Worm (Caenorhabditis elegans) whole organism, young adult: ENCODE data around the gene ent-2.
A peak's percentile ranks its signal among the peaks of the same experiment; 100 is the strongest.

Source experiments
- B0261.1 ChIP-seq: sonication (generic microtip); optimal IDR thresholded peaks from 2 replicates; lab custom pipeline; 2016; ENCODE audit warnings: mild to moderate bottlenecking, missing genetic modification characterization, moderate library complexity, missing compliant biosample characterization
- C06A6.2 ChIP-seq: fragments of 200-800 bp; sonication (Bioruptor generic); conservative IDR thresholded peaks from 2 replicates; pipeline ENCODE4 v1.3.6; 2022; ENCODE audit warnings: missing genetic modification characterization, missing compliant biosample characterization
- C17E4.6 ChIP-seq: fragments of 200-800 bp; sonication (Bioruptor generic); IDR thresholded peaks from 2 replicates; pipeline ENCODE4 v1.3.6; 2022; ENCODE audit warnings: missing genetic modification reagents, missing genetic modification characterization, missing compliant biosample characterization
- F10E7.11 ChIP-seq: sonication (generic microtip); optimal IDR thresholded peaks from 2 replicates; lab custom pipeline; 2017; ENCODE audit warnings: mild to moderate bottlenecking, missing genetic modification characterization, moderate library complexity, missing compliant biosample characterization
- F57C9.4 ChIP-seq: sonication (generic microtip); optimal IDR thresholded peaks from 2 replicates; lab custom pipeline; 2017; ENCODE audit warnings: mild to moderate bottlenecking, missing genetic modification characterization, missing compliant biosample characterization
- K11D2.4 ChIP-seq: fragments of 200-800 bp; sonication (Bioruptor generic); IDR thresholded peaks from 2 replicates; pipeline ENCODE4 v1.3.6; 2022; ENCODE audit warnings: missing genetic modification reagents, missing genetic modification characterization, missing compliant biosample characterization
- Y53F4B.3 ChIP-seq: fragments of 200-800 bp; sonication (Bioruptor generic); IDR thresholded peaks from 2 replicates; pipeline ENCODE4 v1.3.6; 2022; ENCODE audit warnings: missing genetic modification reagents, missing genetic modification characterization, missing compliant biosample characterization
- Y53G8AR.9 ChIP-seq: fragments of 200-800 bp; sonication (Bioruptor generic); conservative IDR thresholded peaks from 2 replicates; pipeline ENCODE4 v1.3.6; 2022; ENCODE audit warnings: missing genetic modification reagents, missing genetic modification characterization, missing compliant biosample characterization
- Y56A3A.18 ChIP-seq: fragments of 200-800 bp; sonication (Bioruptor generic); IDR thresholded peaks from 2 replicates; pipeline ENCODE4 v1.3.6; 2022; ENCODE audit warnings: missing genetic modification reagents, missing genetic modification characterization, missing compliant biosample characterization
- Y95B8A.8 ChIP-seq: fragments of 200-800 bp; sonication (Bioruptor generic); IDR thresholded peaks from 2 replicates; pipeline ENCODE4 v1.3.6; 2022; ENCODE audit warnings: missing genetic modification reagents, missing genetic modification characterization, missing compliant biosample characterization
- ZK185.1 ChIP-seq: sonication (generic microtip); optimal IDR thresholded peaks from 2 replicates; lab custom pipeline; 2016; ENCODE audit warnings: mild to moderate bottlenecking, missing genetic modification characterization, missing compliant biosample characterization; ENCODE audit not compliant: poor library complexity, severe bottlenecking
- ama-1 ChIP-seq, 3 experiments: fragments of 150-350 bp in 1 of 3; sonication (generic microtip) in 2 of 3; optimal IDR thresholded peaks; 2 replicates each; lab custom pipeline; 2014 to 2018; ENCODE audit warnings: missing biosample characterization in 2 of 3, missing genetic modification characterization in 2 of 3, missing genetic modification reagents in 2 of 3
- atf-7 ChIP-seq: sonication (generic microtip); optimal IDR thresholded peaks from 2 replicates; lab custom pipeline; 2017; ENCODE audit warnings: mild to moderate bottlenecking, missing genetic modification characterization, missing compliant biosample characterization
- athp-1 ChIP-seq: sonication (generic microtip); optimal IDR thresholded peaks from 2 replicates; lab custom pipeline; 2017; ENCODE audit warnings: mild to moderate bottlenecking, missing genetic modification characterization, missing compliant biosample characterization
- bed-1 ChIP-seq: fragments of 200-800 bp; sonication (Bioruptor generic); IDR thresholded peaks from 2 replicates; pipeline ENCODE4 v1.3.6; 2022; ENCODE audit warnings: missing genetic modification reagents, missing genetic modification characterization, missing compliant biosample characterization
- bed-2 ChIP-seq: fragments of 200-800 bp; sonication (Bioruptor generic); IDR thresholded peaks from 2 replicates; pipeline ENCODE4 v1.3.6; 2022; ENCODE audit warnings: missing genetic modification reagents, missing genetic modification characterization, missing compliant biosample characterization
- ccch-3 ChIP-seq: fragments of 200-800 bp; sonication (Bioruptor generic); optimal IDR thresholded peaks from 2 replicates; lab custom pipeline; 2018; ENCODE audit warnings: mild to moderate bottlenecking, missing genetic modification characterization, missing compliant biosample characterization
- cebp-1 ChIP-seq, 2 experiments: fragments of 200-800 bp in 1 of 2; sonication (Bioruptor generic) in 1 of 2; sonication (generic microtip) in 1 of 2; IDR thresholded peaks in 1 of 2; optimal IDR thresholded peaks in 1 of 2; 2 replicates each; pipeline versions ENCODE4 v1.3.6 to Lab custom; 2017 to 2022; ENCODE audit warnings: missing compliant biosample characterization in 2 of 2, missing genetic modification characterization in 2 of 2, mild to moderate bottlenecking in 1 of 2, missing genetic modification reagents in 1 of 2, moderate library complexity in 1 of 2
- cebp-2 ChIP-seq: fragments of 200-800 bp; sonication (Bioruptor generic); IDR thresholded peaks from 2 replicates; pipeline ENCODE4 v1.3.6; 2022; ENCODE audit warnings: missing genetic modification characterization, missing compliant biosample characterization
- ceh-40 ChIP-seq: fragments of 200-800 bp; sonication (Bioruptor generic); IDR thresholded peaks from 2 replicates; pipeline ENCODE4 v1.3.6; 2022; ENCODE audit warnings: missing genetic modification characterization, missing compliant biosample characterization
- ceh-58 ChIP-seq: fragments of 200-800 bp; sonication (Bioruptor generic); IDR thresholded peaks from 2 replicates; pipeline ENCODE4 v1.3.6; 2022; ENCODE audit warnings: missing genetic modification characterization, missing compliant biosample characterization
- ceh-91 ChIP-seq: fragments of 200-800 bp; sonication (Bioruptor generic); IDR thresholded peaks from 2 replicates; pipeline ENCODE4 v1.3.6; 2022; ENCODE audit warnings: missing genetic modification reagents, missing genetic modification characterization, missing compliant biosample characterization
- die-1 ChIP-seq: sonication (generic microtip); optimal IDR thresholded peaks from 2 replicates; lab custom pipeline; 2016; ENCODE audit warnings: missing genotype, mild to moderate bottlenecking, missing genetic modification characterization, missing compliant biosample characterization
- dox-1 ChIP-seq: fragments of 200-800 bp; sonication (Bioruptor generic); IDR thresholded peaks from 2 replicates; pipeline ENCODE4 v1.3.6; 2022; ENCODE audit warnings: missing genetic modification reagents, missing genetic modification characterization, missing compliant biosample characterization
- dpl-1 ChIP-seq: fragments of 150-350 bp; optimal IDR thresholded peaks from 2 replicates; lab custom pipeline; 2014; ENCODE audit warnings: missing biosample characterization, missing genetic modification reagents, missing genetic modification characterization
- efl-1 ChIP-seq: fragments of 150-350 bp; optimal IDR thresholded peaks from 2 replicates; lab custom pipeline; 2014; ENCODE audit warnings: missing biosample characterization, missing genetic modification reagents, missing genetic modification characterization
- hlh-26 ChIP-seq: fragments of 200-800 bp; sonication (Bioruptor generic); conservative IDR thresholded peaks from 2 replicates; pipeline ENCODE4 v1.3.6; 2022; ENCODE audit warnings: missing genetic modification reagents, missing genetic modification characterization, missing compliant biosample characterization
- hmg-1.2 ChIP-seq: fragments of 200-800 bp; sonication (Bioruptor generic); IDR thresholded peaks from 2 replicates; pipeline ENCODE4 v1.3.6; 2022; ENCODE audit warnings: missing genetic modification reagents, missing genetic modification characterization, missing compliant biosample characterization
- lag-1 ChIP-seq: fragments of 200-800 bp; sonication (Bioruptor generic); IDR thresholded peaks from 2 replicates; pipeline ENCODE4 v1.3.6; 2022; ENCODE audit warnings: missing genetic modification reagents, missing genetic modification characterization, missing compliant biosample characterization
- let-607 ChIP-seq, 2 experiments: fragments of 200-800 bp in 1 of 2; sonication (Bioruptor generic) in 1 of 2; sonication (generic microtip) in 1 of 2; optimal IDR thresholded peaks; 2 replicates each; lab custom pipeline; 2016 to 2018; ENCODE audit warnings: mild to moderate bottlenecking in 2 of 2, missing compliant biosample characterization in 2 of 2, missing genetic modification characterization in 2 of 2, moderate library complexity in 2 of 2, missing genotype in 1 of 2
- lin-35 ChIP-seq, 3 experiments: fragments of 150-350 bp in 2 of 3; sonication (generic microtip) in 1 of 3; optimal IDR thresholded peaks; 2 replicates each; lab custom pipeline; 2014 to 2018; ENCODE audit warnings: missing biosample characterization in 3 of 3, missing genetic modification characterization in 3 of 3, missing genetic modification reagents in 3 of 3
- lsl-1 ChIP-seq: fragments of 200-800 bp; sonication (Bioruptor generic); optimal IDR thresholded peaks from 2 replicates; lab custom pipeline; 2018; ENCODE audit warnings: mild to moderate bottlenecking, missing genetic modification characterization, moderate library complexity, missing compliant biosample characterization
- lsy-27 ChIP-seq: sonication (generic microtip); optimal IDR thresholded peaks from 2 replicates; lab custom pipeline; 2017; ENCODE audit warnings: missing genetic modification characterization, mild to moderate bottlenecking, missing compliant biosample characterization, antibody characterized with exemption, missing genotype, borderline replicate concordance; ENCODE audit not compliant: insufficient read depth
- madf-3 ChIP-seq: fragments of 200-800 bp; sonication (Bioruptor generic); IDR thresholded peaks from 2 replicates; pipeline ENCODE4 v1.3.6; 2022; ENCODE audit warnings: missing genetic modification reagents, missing genetic modification characterization, missing compliant biosample characterization
- madf-8 ChIP-seq: fragments of 200-800 bp; sonication (Bioruptor generic); conservative IDR thresholded peaks from 2 replicates; pipeline ENCODE4 v1.3.6; 2022; ENCODE audit warnings: missing genetic modification reagents, missing genetic modification characterization, missing compliant biosample characterization
- mel-28 ChIP-seq: sonication (generic microtip); optimal IDR thresholded peaks from 2 replicates; lab custom pipeline; 2016; ENCODE audit warnings: borderline replicate concordance, mild to moderate bottlenecking, missing genetic modification characterization, missing compliant biosample characterization
- mxl-1 ChIP-seq: sonication (generic microtip); optimal IDR thresholded peaks from 2 replicates; lab custom pipeline; 2016; ENCODE audit warnings: missing genetic modification characterization, missing compliant biosample characterization
- nfya-1 ChIP-seq: sonication (generic microtip); optimal IDR thresholded peaks from 2 replicates; lab custom pipeline; 2017; ENCODE audit warnings: antibody characterized with exemption, missing compliant biosample characterization, missing genetic modification characterization, borderline replicate concordance; ENCODE audit not compliant: insufficient read depth
- nhr-120 ChIP-seq: fragments of 200-800 bp; sonication (Bioruptor generic); IDR thresholded peaks from 2 replicates; pipeline ENCODE4 v1.3.6; 2022; ENCODE audit warnings: missing genetic modification characterization, missing compliant biosample characterization
- pha-4 ChIP-seq: fragments of 150-350 bp; sonication (generic microtip); optimal IDR thresholded peaks from 2 replicates; lab custom pipeline; 2014; ENCODE audit warnings: missing biosample characterization, missing genetic modification reagents, missing genetic modification characterization
- rcor-1 ChIP-seq: fragments of 200-800 bp; sonication (Bioruptor generic); IDR thresholded peaks from 2 replicates; pipeline ENCODE4 v1.3.6; 2022; ENCODE audit warnings: missing genetic modification reagents, missing genetic modification characterization, missing compliant biosample characterization
- snpc-4 ChIP-seq, 5 experiments: fragments of 150-350 bp in 1 of 5; sonication (generic microtip) in 4 of 5; optimal IDR thresholded peaks; 2 replicates each; lab custom pipeline; 2014 to 2018; ENCODE audit warnings: missing genetic modification characterization in 5 of 5, missing biosample characterization in 3 of 5, antibody characterized with exemption in 2 of 5, mild to moderate bottlenecking in 2 of 5, missing compliant biosample characterization in 2 of 5, missing genotype in 2 of 5, moderate library complexity in 2 of 5, missing genetic modification reagents in 1 of 5
- sptf-2 ChIP-seq: fragments of 200-800 bp; sonication (Bioruptor generic); optimal IDR thresholded peaks from 2 replicates; lab custom pipeline; 2018; ENCODE audit warnings: mild to moderate bottlenecking, missing genetic modification characterization, missing compliant biosample characterization
- tbx-9 ChIP-seq: sonication (generic microtip); optimal IDR thresholded peaks from 2 replicates; lab custom pipeline; 2016; ENCODE audit warnings: borderline replicate concordance, missing genetic modification characterization, inconsistent platforms, missing compliant biosample characterization
- zim-3 ChIP-seq: sonication (generic microtip); optimal IDR thresholded peaks from 2 replicates; lab custom pipeline; 2017; ENCODE audit warnings: mild to moderate bottlenecking, missing genetic modification characterization, moderate library complexity, missing compliant biosample characterization

Gene ent-2

ce11 chrX:15610527-15611091 lies 9.7 kb downstream of the ent-2 start (continued):
- TF ChIP-seq hmg-1.2 (GFP tag; lab: Robert Waterston, UW), result peak; percentile 20; the same call in 1 of the 2 replicates
- peak; percentile 59 to 72 for TF ChIP-seq let-607 (tag; optimal IDR thresholded peaks at IDR 0.05; lab: Kevin White, UChicago)
- no peak for TF ChIP-seq athp-1 (tag; lab: Kevin White, UChicago)
- TF ChIP-seq nfya-1 (tag; lab: Kevin White, UChicago), result no peak
- TF ChIP-seq K11D2.4 (GFP tag; lab: Robert Waterston, UW), result no peak
- TF ChIP-seq ama-1 (optimal IDR thresholded peaks at IDR 0.05; lab: Kevin White, UChicago), result no peak
- TF ChIP-seq ama-1 (GFP tag; optimal IDR thresholded peaks at IDR 0.05; lab: Kevin White, UChicago), result peak in 1 of 2 experiments; percentile 76
- TF ChIP-seq ceh-58, result no peak
- TF ChIP-seq mxl-1 (tag; lab: Kevin White, UChicago), result no peak
- no peak for TF ChIP-seq lsy-27 (tag; lab: Kevin White, UChicago)
- TF ChIP-seq bed-1, result no peak
- TF ChIP-seq ceh-40 (GFP tag; lab: Robert Waterston, UW), result no peak
- no peak for TF ChIP-seq zim-3 (tag; lab: Kevin White, UChicago)
- no peak for TF ChIP-seq hlh-26 (GFP tag; lab: Robert Waterston, UW)
- TF ChIP-seq madf-3 (GFP tag; lab: Robert Waterston, UW), result 0 out of 2 replicates have a peak, but pooled peaks have one; percentile 64
- no peak for TF ChIP-seq ccch-3 (GFP tag; lab: Kevin White, UChicago)
- TF ChIP-seq ceh-91, result no peak
- peak; percentile 53 for TF ChIP-seq dox-1
- no peak for TF ChIP-seq C17E4.6 (GFP tag; lab: Robert Waterston, UW)
- TF ChIP-seq Y53G8AR.9 (GFP tag; lab: Robert Waterston, UW), result 0 out of 2 replicates have a peak, but pooled peaks have one; percentile 66
- TF ChIP-seq B0261.1, result no peak
- TF ChIP-seq C06A6.2, result peak; percentile 51; the same call in 1 of the 2 replicates
- no peak for TF ChIP-seq lsl-1
- no peak for TF ChIP-seq lag-1
- TF ChIP-seq cebp-1 (GFP tag; IDR thresholded peaks at IDR 0.05; lab: Robert Waterston, UW), result peak; percentile 99
- TF ChIP-seq cebp-1 (tag; optimal IDR thresholded peaks at IDR 0.05; lab: Kevin White, UChicago), result peak; percentile 99
- TF ChIP-seq F10E7.11 (tag; lab: Kevin White, UChicago), result no peak
- 0 out of 2 replicates have a peak, but pooled peaks have one; percentile 24 for TF ChIP-seq Y95B8A.8 (GFP tag; lab: Robert Waterston, UW)
- no peak for TF ChIP-seq snpc-4 (GFP tag; optimal IDR thresholded peaks at IDR 0.05; lab: Kevin White, UChicago)
- peak in 3 of 4 experiments; percentile 35 to 66 (median 41) for TF ChIP-seq snpc-4 (tag; optimal IDR thresholded peaks at IDR 0.05; lab: Kevin White, UChicago)
- peak; percentile 76 for TF ChIP-seq pha-4 (tag; lab: Kevin White, UChicago)
- TF ChIP-seq dpl-1 (GFP tag; lab: Kevin White, UChicago), result no peak
- TF ChIP-seq madf-8 (GFP tag; lab: Robert Waterston, UW), result no peak
- no peak for TF ChIP-seq lin-35 (GFP tag; optimal IDR thresholded peaks at IDR 0.05; lab: Kevin White, UChicago)
- TF ChIP-seq sptf-2 (GFP tag; lab: Kevin White, UChicago), result no peak
- no peak for TF ChIP-seq die-1
- no peak for TF ChIP-seq tbx-9 (tag; lab: Kevin White, UChicago)
- no peak for TF ChIP-seq cebp-2 (GFP tag; lab: Robert Waterston, UW)
- no peak for TF ChIP-seq nhr-120
- no peak for TF ChIP-seq bed-2
- no peak for TF ChIP-seq F57C9.4
- no peak for TF ChIP-seq efl-1 (GFP tag; lab: Kevin White, UChicago)
- peak; percentile 7 for TF ChIP-seq ZK185.1 (tag; lab: Kevin White, UChicago)
- TF ChIP-seq mel-28 (tag; lab: Kevin White, UChicago), result no peak
- TF ChIP-seq atf-7 (tag; lab: Kevin White, UChicago), result peak; percentile 71
- no peak for TF ChIP-seq Y53F4B.3 (GFP tag; lab: Robert Waterston, UW)
- TF ChIP-seq rcor-1 (GFP tag; lab: Robert Waterston, UW), result peak; percentile 52
- TF ChIP-seq Y56A3A.18 (GFP tag; lab: Robert Waterston, UW), result peak; percentile 24; the same call in 1 of the 2 replicates
